Fruit fly (Drosophila melanogaster) whole organism, prepupa: ENCODE results near the gene CG13073.

Experiments
- CG1621 ChIP-seq: fragments of 200-800 bp; sonication (Bioruptor generic); optimal IDR thresholded peaks from 3 replicates; lab custom pipeline; 2018; ENCODE audit warnings: missing biosample characterization, mild to moderate bottlenecking, missing genetic modification characterization
- CG31627 ChIP-seq: fragments of 200-800 bp; sonication (Bioruptor generic); optimal IDR thresholded peaks from 3 replicates; lab custom pipeline; 2016; ENCODE audit warnings: missing biosample characterization, missing genetic modification characterization
- CG32006 ChIP-seq: fragments of 200-800 bp; sonication (Bioruptor generic); optimal IDR thresholded peaks from 3 replicates; lab custom pipeline; 2017; ENCODE audit warnings: missing biosample characterization, mild to moderate bottlenecking, missing genetic modification characterization
- CG7368 ChIP-seq: fragments of 200-800 bp; sonication (Bioruptor generic); optimal IDR thresholded peaks from 3 replicates; lab custom pipeline; 2016; ENCODE audit warnings: missing biosample characterization, missing genetic modification characterization
- CG8632 ChIP-seq: fragments of 200-800 bp; sonication (Bioruptor generic); optimal IDR thresholded peaks from 3 replicates; lab custom pipeline; 2016; ENCODE audit warnings: missing biosample characterization, missing genetic modification characterization
- Ets96B ChIP-seq: fragments of 200-800 bp; optimal IDR thresholded peaks from 2 replicates; lab custom pipeline; 2019; ENCODE audit warnings: missing biosample characterization, mild to moderate bottlenecking, missing genetic modification characterization, moderate library complexity
- Hr39 ChIP-seq: fragments of 200-800 bp; sonication (Bioruptor generic); optimal IDR thresholded peaks from 2 replicates; lab custom pipeline; 2016; ENCODE audit warnings: missing biosample characterization, missing genetic modification characterization
- Lpt ChIP-seq: fragments of 200-800 bp; sonication (Bioruptor generic); optimal IDR thresholded peaks from 3 replicates; lab custom pipeline; 2016; ENCODE audit warnings: missing biosample characterization, missing genetic modification characterization
- Sox15 ChIP-seq: fragments of 200-800 bp; sonication (Bioruptor generic); optimal IDR thresholded peaks from 3 replicates; lab custom pipeline; 2016; ENCODE audit warnings: missing biosample characterization, missing genetic modification characterization
- cyc ChIP-seq: fragments of 200-800 bp; sonication (Bioruptor generic); optimal IDR thresholded peaks from 3 replicates; lab custom pipeline; 2016; ENCODE audit warnings: missing biosample characterization, missing genetic modification characterization
- fd59A ChIP-seq: fragments of 200-800 bp; sonication (Bioruptor generic); optimal IDR thresholded peaks from 2 replicates; lab custom pipeline; 2017; ENCODE audit warnings: missing biosample characterization, mild to moderate bottlenecking, missing genetic modification characterization, missing genetic modification reagents

dm6 chr3L:16252255-16252654 is 35.2 kb upstream of the CG13073 start, which contains the start of gene CG13055:
- TF ChIP-seq Lpt (GFP tag; lab: Kevin White, UChicago) = no peak
- TF ChIP-seq fd59A = no peak
- no peak for TF ChIP-seq CG31627 (GFP tag; lab: Kevin White, UChicago)
- TF ChIP-seq Ets96B (tag; lab: Kevin White, UChicago) = no peak
- no peak for TF ChIP-seq CG1621 (tag; lab: Kevin White, UChicago)
- TF ChIP-seq Sox15 (GFP tag; lab: Kevin White, UChicago) = no peak
- TF ChIP-seq CG8632 = no peak
- TF ChIP-seq CG7368 (GFP tag; lab: Kevin White, UChicago) = no peak
- no peak for TF ChIP-seq cyc
- no peak for TF ChIP-seq Hr39 (GFP tag; lab: Kevin White, UChicago)
- TF ChIP-seq CG32006 (GFP tag; lab: Kevin White, UChicago) = no peak
